Fruit fly (Drosophila melanogaster): ENCODE data around the gene Lsd-1.

The Lsd-1 gene

DNA sequence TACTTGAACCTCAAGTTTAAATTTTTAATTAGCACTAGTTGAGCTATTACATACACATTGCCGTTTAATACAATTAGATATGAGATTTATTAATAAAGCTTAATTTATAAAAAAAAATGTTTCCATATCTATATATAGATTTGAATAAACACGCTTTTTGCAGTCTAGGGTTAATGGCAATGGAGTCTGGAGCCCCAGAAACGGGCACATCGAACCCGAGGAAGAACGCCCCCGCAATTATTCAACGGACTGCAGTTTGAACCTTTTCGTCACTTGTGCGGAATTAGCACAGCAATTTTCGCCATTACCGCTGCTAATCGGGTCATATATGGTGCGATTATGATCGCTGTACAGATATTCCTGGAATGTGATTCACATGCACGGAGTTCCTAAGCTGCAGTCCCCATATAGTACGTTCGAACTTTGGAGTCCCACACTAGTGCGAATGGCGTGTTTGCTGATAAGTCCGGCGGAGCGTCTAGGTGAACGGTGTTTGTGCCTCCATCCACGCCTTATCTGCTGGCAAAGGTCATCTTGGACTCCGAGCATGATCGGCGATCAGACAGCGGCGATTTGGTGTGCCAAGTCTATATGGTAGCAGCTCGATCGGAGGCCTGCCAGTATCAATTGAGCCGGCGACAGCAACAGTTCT is at the start of gene Lsd-1:
Gene Lsd-1, plus strand, starts transcription at position 236 of the 652 bp plus-strand sequence.
- no peak for TF ChIP-seq pan (optimal IDR thresholded peaks at IDR 0.05)
- no peak for TF ChIP-seq usp (GFP tag; optimal IDR thresholded peaks at IDR 0.05)
- no peak for TF ChIP-seq CG8478 (optimal IDR thresholded peaks at IDR 0.05)
- TF ChIP-seq Dll (optimal IDR thresholded peaks at IDR 0.05), result no peak
- no peak for TF ChIP-seq EcR (GFP tag; optimal IDR thresholded peaks at IDR 0.05)
- no peak for TF ChIP-seq psq (optimal IDR thresholded peaks at IDR 0.05)

DNA sequence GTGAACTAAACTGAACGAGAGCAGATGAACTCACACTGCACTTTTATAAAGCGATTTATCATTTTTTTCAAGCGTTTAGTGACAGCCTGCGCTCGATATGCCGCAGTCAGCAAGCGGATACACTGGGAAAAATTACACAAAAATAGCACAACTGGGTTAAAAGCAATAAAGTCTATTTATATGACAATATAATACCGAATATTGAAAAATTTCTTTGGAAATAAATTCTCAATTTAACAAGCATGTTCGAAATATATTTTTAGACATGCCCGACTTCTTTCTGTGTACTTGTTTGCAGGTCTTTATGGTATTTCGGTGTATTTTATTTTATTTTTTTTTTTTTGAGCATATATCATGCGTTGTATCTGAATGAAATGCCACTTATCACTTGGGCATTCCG is 49.8 kb upstream of the Lsd-1 start:
- TF ChIP-seq Dll (optimal IDR thresholded peaks at IDR 0.05) (no peak), CG8478 (optimal IDR thresholded peaks at IDR 0.05) (no peak), EcR (GFP tag; optimal IDR thresholded peaks at IDR 0.05) (no peak), pan (optimal IDR thresholded peaks at IDR 0.05) (no peak), psq (optimal IDR thresholded peaks at IDR 0.05) (no peak), usp (GFP tag; optimal IDR thresholded peaks at IDR 0.05) (no peak)

DNA sequence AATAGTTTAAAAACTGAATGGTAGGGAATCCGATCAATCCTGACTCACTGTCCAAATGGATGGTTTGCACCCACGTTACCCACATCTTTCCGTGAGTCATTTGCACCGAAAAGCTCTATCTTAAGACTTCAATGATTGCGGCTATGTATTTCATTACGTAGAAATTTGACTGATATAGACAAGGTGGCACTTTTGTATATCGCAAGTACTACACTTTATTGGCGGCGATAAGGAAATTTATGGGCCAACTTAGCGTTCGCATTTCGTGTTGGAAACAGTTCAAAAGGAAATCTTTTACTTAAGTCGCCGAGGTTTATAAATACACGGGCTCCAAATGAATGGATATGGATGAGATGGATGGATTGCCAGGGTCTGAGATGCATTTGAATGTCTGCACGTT is 48.8 kb upstream of the Lsd-1 start:
- TF ChIP-seq psq (optimal IDR thresholded peaks at IDR 0.05) (no peak), Dll (optimal IDR thresholded peaks at IDR 0.05) (no peak), EcR (GFP tag; optimal IDR thresholded peaks at IDR 0.05) (no peak), pan (optimal IDR thresholded peaks at IDR 0.05) (no peak), CG8478 (optimal IDR thresholded peaks at IDR 0.05) (no peak), usp (GFP tag; optimal IDR thresholded peaks at IDR 0.05) (no peak)

DNA sequence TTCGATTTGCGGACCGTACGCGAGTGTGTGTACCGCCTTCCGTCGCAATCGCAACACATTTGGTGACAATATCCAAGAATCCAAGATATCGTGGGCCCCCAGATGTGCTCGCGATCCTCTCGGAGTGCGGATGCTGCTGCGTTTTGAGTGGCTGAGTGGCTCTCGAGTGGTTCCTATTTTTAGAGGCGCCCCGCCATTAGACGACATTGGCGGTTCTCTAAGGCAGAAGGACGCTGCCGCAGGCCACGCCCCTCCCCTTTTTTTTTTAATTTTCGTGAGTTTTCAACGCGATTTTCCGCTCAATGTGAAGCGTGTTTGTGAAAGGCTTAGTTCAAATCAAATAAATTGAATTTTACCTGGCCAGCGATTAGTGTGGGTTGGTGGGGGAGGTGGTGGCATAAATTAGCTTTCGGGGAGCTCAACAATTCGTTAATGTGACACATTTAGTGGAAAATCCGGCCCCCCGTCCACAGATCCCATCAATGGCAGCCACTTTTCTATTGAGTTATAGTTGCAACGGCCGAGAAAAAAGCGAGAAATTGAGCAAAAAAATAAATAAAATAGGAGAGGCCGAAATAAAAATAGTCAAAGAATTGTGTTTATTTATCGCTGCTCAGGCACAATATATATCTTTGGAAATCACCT is 45.2 kb upstream of the Lsd-1 start, which contains the start of gene nau:
Gene nau, minus strand, starts transcription at position 61 of the 645 bp plus-strand sequence.
- TF ChIP-seq CG8478 (optimal IDR thresholded peaks at IDR 0.05) (no peak), EcR (GFP tag; optimal IDR thresholded peaks at IDR 0.05) (no peak), usp (GFP tag; optimal IDR thresholded peaks at IDR 0.05) (no peak), Dll (optimal IDR thresholded peaks at IDR 0.05) (no peak), pan (optimal IDR thresholded peaks at IDR 0.05) (no peak), psq (optimal IDR thresholded peaks at IDR 0.05) (no peak)

DNA sequence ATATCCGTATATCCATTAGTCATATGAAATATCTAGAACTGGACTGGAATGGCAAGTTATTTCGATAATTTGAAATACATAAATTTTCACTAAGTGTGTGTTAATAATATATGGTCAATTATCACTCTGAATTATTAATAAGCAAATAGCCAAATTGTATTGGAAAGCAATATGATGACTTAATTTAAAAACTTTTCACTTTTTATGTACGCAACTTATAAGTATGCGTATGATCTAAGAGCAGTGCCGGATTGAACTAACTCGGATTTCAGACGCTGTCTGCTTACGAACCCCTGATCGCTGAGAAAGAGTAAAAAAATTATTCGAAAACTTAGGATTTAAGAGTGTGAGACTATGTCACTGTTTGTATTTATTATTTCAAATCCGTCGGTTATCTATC is 42.1 kb upstream of the Lsd-1 start, which contains the start of gene CG10232:
Gene CG10232, minus strand, starts transcription at position 101 of the 400 bp plus-strand sequence.
- no peak for TF ChIP-seq usp (GFP tag; optimal IDR thresholded peaks at IDR 0.05)
- TF ChIP-seq CG8478 (optimal IDR thresholded peaks at IDR 0.05), result no peak
- TF ChIP-seq pan (optimal IDR thresholded peaks at IDR 0.05), result no peak
- TF ChIP-seq psq (optimal IDR thresholded peaks at IDR 0.05), result no peak
- TF ChIP-seq Dll (optimal IDR thresholded peaks at IDR 0.05), result no peak
- no peak for TF ChIP-seq EcR (GFP tag; optimal IDR thresholded peaks at IDR 0.05)

DNA sequence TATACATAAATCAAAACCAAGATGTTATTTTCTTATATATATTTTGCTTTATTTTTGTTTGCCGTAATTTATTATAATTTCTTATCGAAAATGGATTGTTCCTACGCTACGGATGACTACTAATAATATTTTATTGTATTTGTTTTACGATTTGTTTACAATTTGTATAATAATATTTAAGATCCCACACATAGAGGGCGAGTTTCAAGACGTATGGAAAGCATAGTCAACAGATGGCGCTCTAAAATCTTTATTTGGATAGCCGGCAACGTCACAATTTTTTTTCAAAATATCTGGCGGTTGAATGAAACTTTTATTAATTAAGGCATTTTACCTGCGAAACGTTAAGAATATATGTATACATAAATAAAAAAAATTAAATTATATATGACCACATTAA is 41.7 kb upstream of the Lsd-1 start:
- TF ChIP-seq psq (optimal IDR thresholded peaks at IDR 0.05) (no peak), EcR (GFP tag; optimal IDR thresholded peaks at IDR 0.05) (no peak), usp (GFP tag; optimal IDR thresholded peaks at IDR 0.05) (no peak), Dll (optimal IDR thresholded peaks at IDR 0.05) (no peak), pan (optimal IDR thresholded peaks at IDR 0.05) (no peak), CG8478 (optimal IDR thresholded peaks at IDR 0.05) (no peak)

DNA sequence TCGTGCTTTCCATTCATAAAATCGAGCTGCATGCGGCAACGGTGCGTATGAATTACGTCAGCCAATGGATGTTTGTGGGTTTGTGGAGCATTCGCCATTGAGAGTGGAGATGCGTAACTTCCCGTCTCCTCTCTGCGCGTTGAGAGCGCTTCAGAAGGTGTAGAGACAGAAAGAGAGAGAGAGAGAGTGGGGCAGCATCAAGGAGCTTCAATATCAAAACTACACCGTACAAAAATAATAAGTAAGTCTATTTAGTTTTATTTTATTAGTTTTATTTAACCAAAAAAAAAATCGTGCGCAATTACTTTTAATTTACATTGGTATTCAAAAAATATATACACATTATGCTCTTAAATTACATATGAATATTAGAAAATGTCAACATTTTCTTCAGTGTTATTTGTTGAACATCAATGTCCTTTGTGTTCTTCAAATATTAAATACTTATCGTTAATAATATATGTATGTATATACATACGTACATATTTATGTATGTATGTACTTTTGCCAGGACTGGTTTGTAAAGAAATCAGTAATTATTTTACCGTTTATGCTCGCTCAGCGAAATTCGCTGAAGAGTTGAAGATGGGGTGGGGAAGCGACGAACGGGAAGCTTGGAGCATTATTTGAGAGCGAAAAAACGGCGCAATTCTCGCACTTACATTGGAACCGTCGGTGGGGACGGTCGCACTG is 40.8 kb upstream of the Lsd-1 start, which contains the start of gene CG10365:
Gene CG10365, plus strand, starts transcription at position 652 of the 693 bp plus-strand sequence.
- TF ChIP-seq usp (GFP tag; optimal IDR thresholded peaks at IDR 0.05) (no peak), pan (optimal IDR thresholded peaks at IDR 0.05) (no peak)

DNA sequence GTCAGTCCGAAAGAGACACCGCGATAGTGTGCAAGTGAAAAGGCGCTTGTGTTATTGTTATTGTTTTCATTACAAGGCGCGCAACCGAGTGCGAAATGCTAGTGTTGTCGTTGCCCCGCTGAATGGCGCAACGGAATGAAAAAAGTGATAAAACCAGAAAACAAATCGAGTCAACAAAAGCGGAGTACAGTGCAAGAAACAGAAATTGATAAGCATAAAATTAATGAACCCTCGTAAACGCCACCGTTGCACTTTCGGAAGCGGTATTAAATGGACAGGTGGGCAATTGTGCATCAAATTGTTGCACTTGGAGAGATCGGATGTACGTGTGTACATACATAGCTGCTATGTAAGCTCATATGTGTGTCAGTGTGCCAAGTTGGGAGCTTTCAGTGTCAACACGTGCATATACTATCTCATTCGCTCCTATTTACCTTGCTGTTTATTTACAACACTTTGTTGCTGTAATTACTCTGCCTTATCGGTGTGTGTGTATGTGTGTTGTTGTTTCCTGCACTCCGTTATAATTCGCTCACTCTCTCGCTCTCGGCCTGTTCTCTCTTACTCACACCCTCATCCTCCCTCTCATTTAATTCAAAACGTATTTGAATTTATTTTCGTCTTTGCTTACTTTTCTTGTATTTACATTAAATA is 40.1 kb upstream of the Lsd-1 start:
- TF ChIP-seq EcR (GFP tag; optimal IDR thresholded peaks at IDR 0.05), result peak in 1 of 2 experiments; percentile 11
- TF ChIP-seq psq (optimal IDR thresholded peaks at IDR 0.05), result no peak

DNA sequence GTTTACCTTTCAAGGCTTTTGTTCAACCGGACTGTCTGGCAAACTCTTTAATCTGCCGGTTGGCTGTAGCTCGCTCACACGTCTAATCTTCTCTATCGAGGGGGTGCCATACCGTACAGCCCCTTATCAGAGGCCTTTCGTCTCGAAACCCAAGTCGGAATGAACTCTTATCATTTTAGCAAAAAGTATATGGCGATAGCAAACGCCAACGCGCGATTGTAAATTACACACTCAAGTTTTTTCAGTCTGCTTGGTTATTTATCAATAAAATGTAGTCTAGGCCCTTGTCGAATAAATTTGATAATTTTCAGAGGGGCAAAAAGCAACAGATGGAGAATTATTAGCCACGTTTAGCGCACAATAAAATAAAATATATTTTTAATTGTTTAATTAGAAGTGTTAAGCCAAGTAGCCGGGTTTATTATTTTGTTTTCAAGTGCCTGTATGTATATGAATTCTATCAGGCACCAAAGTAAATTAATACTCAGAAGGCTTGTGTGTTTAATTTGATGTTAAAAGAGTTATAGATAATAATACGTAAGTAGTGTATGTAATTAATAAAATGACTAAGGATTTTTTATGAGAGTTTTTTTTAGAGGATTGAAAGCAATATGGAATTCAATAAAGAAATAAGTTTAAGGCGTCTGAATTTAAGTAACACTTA is 38.7 kb upstream of the Lsd-1 start:
- TF ChIP-seq Dll (optimal IDR thresholded peaks at IDR 0.05) (no peak), pan (optimal IDR thresholded peaks at IDR 0.05) (no peak), usp (GFP tag; optimal IDR thresholded peaks at IDR 0.05) (no peak), EcR (GFP tag; optimal IDR thresholded peaks at IDR 0.05) (no peak), CG8478 (optimal IDR thresholded peaks at IDR 0.05) (no peak), psq (optimal IDR thresholded peaks at IDR 0.05) (no peak)

DNA sequence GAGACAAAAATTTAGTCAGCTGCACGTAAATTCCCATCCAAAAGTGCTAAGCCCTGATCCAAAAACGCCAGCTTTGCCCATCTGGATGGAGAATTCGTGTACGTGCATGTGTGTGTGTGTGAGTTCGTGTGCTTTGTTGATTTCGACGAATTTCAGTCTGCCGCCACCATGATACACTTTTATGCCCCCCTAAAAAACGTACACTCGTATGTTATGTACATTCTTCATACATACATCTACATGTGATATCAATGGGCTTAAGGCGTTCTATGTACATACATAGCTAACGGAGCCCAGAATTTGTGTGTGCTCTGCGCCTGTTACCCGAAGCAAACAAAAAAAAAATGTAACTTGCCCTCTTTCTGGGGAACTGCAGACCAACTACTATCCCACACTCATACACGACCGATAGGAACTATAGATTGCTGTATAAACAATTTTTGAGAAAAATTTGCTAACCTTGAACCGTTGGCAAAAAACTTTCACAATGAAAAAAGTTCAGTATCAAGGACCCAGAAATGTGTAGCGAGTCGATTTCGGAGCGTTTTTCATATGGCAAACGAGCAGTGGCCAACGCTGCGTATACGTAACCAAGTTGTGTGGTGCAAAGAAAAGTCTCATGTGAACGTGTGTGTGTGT is 37.8 kb upstream of the Lsd-1 start:
- no peak for TF ChIP-seq Dll (optimal IDR thresholded peaks at IDR 0.05)
- TF ChIP-seq CG8478 (optimal IDR thresholded peaks at IDR 0.05), result no peak
- TF ChIP-seq pan (optimal IDR thresholded peaks at IDR 0.05), result no peak
- no peak for TF ChIP-seq EcR (GFP tag; optimal IDR thresholded peaks at IDR 0.05)
- no peak for TF ChIP-seq psq (optimal IDR thresholded peaks at IDR 0.05)
- TF ChIP-seq usp (GFP tag; optimal IDR thresholded peaks at IDR 0.05), result no peak

DNA sequence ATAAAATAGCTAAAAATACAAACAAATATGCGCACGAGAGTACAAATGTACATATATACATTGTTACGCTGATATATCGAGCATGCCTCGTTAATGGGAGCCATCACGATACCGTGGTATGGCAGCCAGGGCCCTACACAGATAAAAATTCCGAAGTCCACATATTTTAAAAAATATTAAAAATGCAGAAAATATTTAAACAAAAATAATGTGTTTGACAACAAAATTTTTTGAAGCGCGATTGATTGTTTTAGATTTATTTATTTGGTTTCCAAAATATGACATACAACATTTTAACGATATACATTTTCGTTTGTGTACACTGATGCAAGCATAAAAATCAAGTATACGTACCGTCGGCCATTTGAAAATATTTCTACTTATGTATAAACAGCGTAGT is 36.9 kb upstream of the Lsd-1 start:
- TF ChIP-seq EcR (GFP tag; optimal IDR thresholded peaks at IDR 0.05) (no peak), CG8478 (optimal IDR thresholded peaks at IDR 0.05) (no peak), psq (optimal IDR thresholded peaks at IDR 0.05) (no peak), Dll (optimal IDR thresholded peaks at IDR 0.05) (no peak)
